Fruit fly (Drosophila melanogaster): ENCODE data around the gene BuGZ.

The BuGZ gene

DNA sequence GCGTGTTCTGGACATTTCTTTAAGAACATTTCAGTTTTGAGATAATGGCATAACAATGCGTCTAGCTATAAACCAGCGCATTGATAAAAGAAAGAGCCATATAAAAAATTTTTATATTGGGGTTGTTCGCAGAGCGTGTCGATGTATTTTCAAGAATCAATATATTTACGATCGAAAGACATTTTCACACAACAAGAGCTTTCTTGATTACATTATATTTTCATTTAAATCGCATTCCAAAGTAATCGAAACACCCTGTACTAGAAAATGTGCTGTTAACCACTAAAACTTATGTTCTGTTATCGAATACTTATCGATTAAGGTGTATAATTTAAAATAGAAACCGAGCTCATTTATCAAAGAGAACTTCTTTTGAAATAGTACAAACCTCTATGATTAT is 39.5 kb upstream of the BuGZ start (continued):
- TF ChIP-seq CG6854 (GFP tag; optimal IDR thresholded peaks at IDR 0.05) (no peak), CG11294 (GFP tag; IDR thresholded peaks at IDR 0.05) (no peak), pdm3 (GFP tag; optimal IDR thresholded peaks at IDR 0.05) (peak; percentile 63), CG3032 (tag; optimal IDR thresholded peaks at IDR 0.05) (no peak), CG15336 (GFP tag; IDR thresholded peaks at IDR 0.05) (peak; percentile 34; the same call in 1 of the 2 replicates), acj6 (GFP tag; optimal IDR thresholded peaks at IDR 0.05) (peak; percentile 27), CG34406 (GFP tag; optimal IDR thresholded peaks at IDR 0.05) (no peak), CG4318 (GFP tag; optimal IDR thresholded peaks at IDR 0.05) (no peak), topi (GFP tag; optimal IDR thresholded peaks at IDR 0.05) (peak; percentile 60), Eip78C (GFP tag) (peak; percentile 86), CG1621 (tag; optimal IDR thresholded peaks at IDR 0.05) (no peak), CG9139 (GFP tag; optimal IDR thresholded peaks at IDR 0.05) (no peak), CG11762 (GFP tag; optimal IDR thresholded peaks at IDR 0.05; ENCODE audit: insufficient read depth) (no peak), fkh (GFP tag; optimal IDR thresholded peaks at IDR 0.05) (no peak), CG31627 (GFP tag; optimal IDR thresholded peaks at IDR 0.05) (peak; percentile 38), CG8119 (GFP tag; IDR thresholded peaks at IDR 0.05) (no peak; the same call in 1 of the 3 replicates), Eip93F (GFP tag; optimal IDR thresholded peaks at IDR 0.05) (no peak), CG8632 (GFP tag; optimal IDR thresholded peaks at IDR 0.05) (peak; percentile 10), dsx (GFP tag; optimal IDR thresholded peaks at IDR 0.05; ENCODE audit: poor library complexity, severe bottlenecking) (peak; percentile 21), CG6808 (GFP tag; optimal IDR thresholded peaks at IDR 0.05) (no peak), esn (GFP tag; optimal IDR thresholded peaks at IDR 0.05) (peak; percentile 64)

- TF ChIP-seq net (GFP tag; optimal IDR thresholded peaks at IDR 0.05) (no peak), salr (GFP tag; optimal IDR thresholded peaks at IDR 0.05) (no peak), spab (GFP tag; optimal IDR thresholded peaks at IDR 0.05) (no peak), Hr4 (GFP tag; optimal IDR thresholded peaks at IDR 0.05) (peak; percentile 47), CG32006 (GFP tag; optimal IDR thresholded peaks at IDR 0.05) (peak; percentile 9), cyc (GFP tag; optimal IDR thresholded peaks at IDR 0.05) (no peak), CG16779 (tag; optimal IDR thresholded peaks at IDR 0.05) (no peak), Eip78C (GFP tag) (peak; percentile 56), CG6163 (GFP tag; IDR thresholded peaks at IDR 0.05) (0 out of 3 replicates have a peak, but pooled peaks have one; percentile 36)
Observed at dm6 chr2L:16706882-16707775, 36.1 kb upstream of the BuGZ start.

DNA sequence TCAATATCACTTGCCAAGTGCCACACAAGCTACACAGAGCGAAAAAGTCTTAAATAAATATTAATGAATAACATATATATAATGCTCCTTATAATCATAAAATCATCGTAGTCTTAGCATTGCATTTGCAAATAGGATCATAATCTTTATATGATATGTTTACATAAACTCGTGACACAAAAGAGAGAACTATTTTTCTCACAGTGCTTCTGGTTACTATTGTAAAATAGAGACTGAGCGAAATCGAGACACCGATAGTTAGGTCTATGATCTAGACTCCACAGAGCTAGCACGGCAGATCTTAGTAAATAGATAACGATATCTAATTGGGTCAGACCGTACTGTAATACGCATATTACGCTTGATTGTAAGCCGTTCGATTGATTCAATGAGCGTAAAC is 33.5 kb upstream of the BuGZ start:
- TF ChIP-seq CG11902 (GFP tag; optimal IDR thresholded peaks at IDR 0.05) (no peak), vri (GFP tag; optimal IDR thresholded peaks at IDR 0.05) (no peak), cyc (GFP tag; optimal IDR thresholded peaks at IDR 0.05) (no peak), topi (GFP tag; optimal IDR thresholded peaks at IDR 0.05) (no peak), salr (GFP tag; optimal IDR thresholded peaks at IDR 0.05) (peak in 1 of 2 experiments; percentile 51), CG32006 (GFP tag; optimal IDR thresholded peaks at IDR 0.05) (peak; percentile 84), CG15336 (GFP tag; IDR thresholded peaks at IDR 0.05) (peak; percentile 92), acj6 (GFP tag; optimal IDR thresholded peaks at IDR 0.05) (peak; percentile 16), Sox14 (GFP tag; optimal IDR thresholded peaks at IDR 0.05) (no peak), dac (GFP tag; optimal IDR thresholded peaks at IDR 0.05) (peak; percentile 42), achi (GFP tag; optimal IDR thresholded peaks at IDR 0.05) (peak; percentile 63), CG3032 (tag; optimal IDR thresholded peaks at IDR 0.05) (no peak), CG8632 (GFP tag; optimal IDR thresholded peaks at IDR 0.05) (no peak), Sox102F (GFP tag; optimal IDR thresholded peaks at IDR 0.05) (no peak), CG4318 (GFP tag; optimal IDR thresholded peaks at IDR 0.05) (peak; percentile 78), CG7368 (GFP tag; optimal IDR thresholded peaks at IDR 0.05) (no peak), fd59A (GFP tag; optimal IDR thresholded peaks at IDR 0.05) (no peak), Ets96B (tag; optimal IDR thresholded peaks at IDR 0.05) (peak; percentile 20), CG3919 (GFP tag; optimal IDR thresholded peaks at IDR 0.05) (peak; percentile 36), Lpt (GFP tag; optimal IDR thresholded peaks at IDR 0.05) (peak; percentile 59), CG11294 (GFP tag; IDR thresholded peaks at IDR 0.05) (no peak), Hr4 (GFP tag; optimal IDR thresholded peaks at IDR 0.05) (peak; percentile 79), CG8119 (GFP tag; IDR thresholded peaks at IDR 0.05) (peak; percentile 91), Eip78C (GFP tag) (peak; percentile 81), Gug (GFP tag; IDR thresholded peaks at IDR 0.05) (no peak), CG10631 (GFP tag; optimal IDR thresholded peaks at IDR 0.05) (peak; percentile 48), Sox15 (GFP tag; optimal IDR thresholded peaks at IDR 0.05) (no peak), CG10669 (GFP tag; optimal IDR thresholded peaks at IDR 0.05) (no peak), net (GFP tag; optimal IDR thresholded peaks at IDR 0.05) (peak; percentile 70), Hr39 (GFP tag; optimal IDR thresholded peaks at IDR 0.05) (no peak)
